Fruit fly (Drosophila melanogaster): ENCODE measurements around the gene Tektin-C.

The Tektin-C gene

dm6 chr3L:5831890-5832289, 35.5 kb upstream of the Tektin-C start:
- TF ChIP-seq rn (GFP tag; IDR thresholded peaks at IDR 0.05) (no peak), CG34367 (tag; optimal IDR thresholded peaks at IDR 0.05) (no peak), CG10348 (GFP tag; IDR thresholded peaks at IDR 0.05) (no peak), Pif1B (GFP tag; optimal IDR thresholded peaks at IDR 0.05) (no peak), CG15710 (tag; optimal IDR thresholded peaks at IDR 0.05) (no peak), CG8159 (tag; optimal IDR thresholded peaks at IDR 0.05) (no peak), CG17806 (tag; optimal IDR thresholded peaks at IDR 0.05) (no peak), CG12605 (GFP tag; IDR thresholded peaks at IDR 0.05) (no peak), CG14655 (GFP tag; optimal IDR thresholded peaks at IDR 0.05) (no peak), CG13204 (GFP tag; optimal IDR thresholded peaks at IDR 0.05) (no peak), fd96Ca (GFP tag; IDR thresholded peaks at IDR 0.05) (no peak), Ets98B (GFP tag; IDR thresholded peaks at IDR 0.05) (no peak), Snoo (tag; optimal IDR thresholded peaks at IDR 0.05) (no peak), Pif1A (GFP tag; optimal IDR thresholded peaks at IDR 0.05) (no peak)

- TF ChIP-seq rn (GFP tag; IDR thresholded peaks at IDR 0.05) (no peak), CG10348 (GFP tag; IDR thresholded peaks at IDR 0.05) (no peak), CG8301 (tag; optimal IDR thresholded peaks at IDR 0.05) (no peak), CG14655 (GFP tag; optimal IDR thresholded peaks at IDR 0.05) (no peak), Ets98B (GFP tag; IDR thresholded peaks at IDR 0.05) (no peak), CG17806 (tag; optimal IDR thresholded peaks at IDR 0.05) (no peak), Pif1A (GFP tag; optimal IDR thresholded peaks at IDR 0.05) (no peak), CG15710 (tag; optimal IDR thresholded peaks at IDR 0.05) (no peak), CG8159 (tag; optimal IDR thresholded peaks at IDR 0.05) (no peak), Pif1B (GFP tag; optimal IDR thresholded peaks at IDR 0.05) (no peak), gl (tag; optimal IDR thresholded peaks at IDR 0.05) (no peak), CG12605 (GFP tag; IDR thresholded peaks at IDR 0.05) (no peak), CG13204 (GFP tag; optimal IDR thresholded peaks at IDR 0.05) (no peak), EcR (GFP tag; optimal IDR thresholded peaks at IDR 0.05) (no peak), CG32121 (GFP tag; IDR thresholded peaks at IDR 0.05) (no peak)
Observed at dm6 chr3L:5830649-5831048, 34.3 kb upstream of the Tektin-C start.

- TF ChIP-seq CG17806 (tag; optimal IDR thresholded peaks at IDR 0.05) (no peak), D1 (tag; optimal IDR thresholded peaks at IDR 0.05) (no peak), Snoo (tag; optimal IDR thresholded peaks at IDR 0.05) (no peak), Pif1B (GFP tag; optimal IDR thresholded peaks at IDR 0.05) (no peak), gl (tag; optimal IDR thresholded peaks at IDR 0.05) (no peak), CG15710 (tag; optimal IDR thresholded peaks at IDR 0.05) (no peak), CG13204 (GFP tag; optimal IDR thresholded peaks at IDR 0.05) (no peak), CG4496 (GFP tag; IDR thresholded peaks at IDR 0.05) (no peak), EcR (GFP tag; optimal IDR thresholded peaks at IDR 0.05) (no peak), CG32121 (GFP tag; IDR thresholded peaks at IDR 0.05) (no peak), CG34367 (tag; optimal IDR thresholded peaks at IDR 0.05) (no peak), CG10348 (GFP tag; IDR thresholded peaks at IDR 0.05) (no peak), CG9948 (tag; optimal IDR thresholded peaks at IDR 0.05) (no peak), Pif1A (GFP tag; optimal IDR thresholded peaks at IDR 0.05) (no peak), CG12605 (GFP tag; IDR thresholded peaks at IDR 0.05) (no peak)
Observed at dm6 chr3L:5828684-5829083, 32.3 kb upstream of the Tektin-C start.

- no peak for TF ChIP-seq CG13204 (GFP tag; optimal IDR thresholded peaks at IDR 0.05)
- TF ChIP-seq Ets98B (GFP tag; IDR thresholded peaks at IDR 0.05): no peak
- no peak for TF ChIP-seq CG10348 (GFP tag; IDR thresholded peaks at IDR 0.05)
- no peak for TF ChIP-seq D1 (tag; optimal IDR thresholded peaks at IDR 0.05)
- no peak for TF ChIP-seq CG17806 (tag; optimal IDR thresholded peaks at IDR 0.05)
- TF ChIP-seq CG32121 (GFP tag; IDR thresholded peaks at IDR 0.05): no peak
- TF ChIP-seq CG8301 (tag; optimal IDR thresholded peaks at IDR 0.05): no peak
- no peak for TF ChIP-seq CG14655 (GFP tag; optimal IDR thresholded peaks at IDR 0.05)
- no peak for TF ChIP-seq CG15710 (tag; optimal IDR thresholded peaks at IDR 0.05)
- TF ChIP-seq fd96Ca (GFP tag; IDR thresholded peaks at IDR 0.05): no peak
- TF ChIP-seq rn (GFP tag; IDR thresholded peaks at IDR 0.05): no peak
Observed at dm6 chr3L:5828275-5828674, 31.9 kb upstream of the Tektin-C start.

dm6 chr3L:5825483-5825882, 29.1 kb upstream of the Tektin-C start:
- TF ChIP-seq CG8159 (tag; optimal IDR thresholded peaks at IDR 0.05): peak; percentile 39
- TF ChIP-seq CG15710 (tag; optimal IDR thresholded peaks at IDR 0.05): peak; percentile 52
- TF ChIP-seq CG9948 (tag; optimal IDR thresholded peaks at IDR 0.05): peak; percentile 6
- no peak for TF ChIP-seq CG12605 (GFP tag; IDR thresholded peaks at IDR 0.05)
- peak; percentile 12 for TF ChIP-seq Pif1A (GFP tag; optimal IDR thresholded peaks at IDR 0.05)

dm6 chr3L:5823763-5824445, 27.6 kb upstream of the Tektin-C start:
- no peak for TF ChIP-seq CG32121 (GFP tag; IDR thresholded peaks at IDR 0.05)
- peak; percentile 21 for TF ChIP-seq CG8159 (tag; optimal IDR thresholded peaks at IDR 0.05)
- TF ChIP-seq CG8301 (tag; optimal IDR thresholded peaks at IDR 0.05): peak; percentile 6
- no peak for TF ChIP-seq CG15710 (tag; optimal IDR thresholded peaks at IDR 0.05)
- TF ChIP-seq Snoo (tag; optimal IDR thresholded peaks at IDR 0.05): peak; percentile 36
- peak; percentile 19 for TF ChIP-seq Pif1A (GFP tag; optimal IDR thresholded peaks at IDR 0.05)
- no peak for TF ChIP-seq CG12605 (GFP tag; IDR thresholded peaks at IDR 0.05)
- TF ChIP-seq CG13204 (GFP tag; optimal IDR thresholded peaks at IDR 0.05): no peak
- no peak for TF ChIP-seq CG17806 (tag; optimal IDR thresholded peaks at IDR 0.05)
- TF ChIP-seq fd96Ca (GFP tag; IDR thresholded peaks at IDR 0.05): peak; percentile 31; the same call in 1 of the 3 replicates
